Worm (Caenorhabditis elegans): ENCODE results near the gene K09H11.15.
"Not testable (repeated sequence)": the region's sequence is repeated elsewhere in the genome, so short reads cannot be mapped to it uniquely, and the experiment has no call there.

DNA sequence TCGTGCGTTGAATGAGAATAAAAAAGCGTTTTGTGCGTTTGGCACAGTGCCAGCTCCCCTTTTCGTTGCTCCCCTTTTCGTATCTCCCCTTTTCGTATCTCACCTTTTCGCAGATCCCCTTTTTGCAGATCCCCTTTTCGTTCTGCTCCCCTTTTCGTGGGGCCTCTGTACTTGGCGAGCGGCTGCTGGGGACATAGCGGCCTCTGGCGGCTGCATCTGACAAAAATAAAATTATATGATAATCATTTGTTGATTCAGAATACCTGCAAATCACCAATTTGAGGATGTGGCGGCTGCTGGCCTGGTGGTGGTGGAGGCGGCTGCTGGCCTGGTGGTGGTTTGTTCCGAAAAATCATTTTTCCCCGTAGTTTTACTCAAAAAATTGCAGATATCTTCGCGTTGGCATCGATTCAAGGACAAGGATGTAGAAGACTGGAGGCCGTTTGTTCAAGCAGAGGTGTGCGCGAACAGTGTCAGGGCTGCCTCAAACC, 24.6 kb upstream of the K09H11.15 start, which contains the start of gene K09H11.11:
- TF ChIP-seq him-1, W03F9.2, dao-5 (tag; optimal IDR thresholded peaks at IDR 0.05): not testable (repeated sequence)

Data from whole organism, L4/young adult.